Fruit fly (Drosophila melanogaster) S2 (cell line): ENCODE results near the gene CG15820.

Experiments
- CG8478 ChIP-seq: fragments of >200 bp; optimal IDR thresholded peaks from 2 replicates; lab custom pipeline; 2018
- CTCF ChIP-seq, 2 experiments: fragments of >200 bp; optimal IDR thresholded peaks; 2 replicates each; lab custom pipeline; 2018

Gene CG15820

DNA sequence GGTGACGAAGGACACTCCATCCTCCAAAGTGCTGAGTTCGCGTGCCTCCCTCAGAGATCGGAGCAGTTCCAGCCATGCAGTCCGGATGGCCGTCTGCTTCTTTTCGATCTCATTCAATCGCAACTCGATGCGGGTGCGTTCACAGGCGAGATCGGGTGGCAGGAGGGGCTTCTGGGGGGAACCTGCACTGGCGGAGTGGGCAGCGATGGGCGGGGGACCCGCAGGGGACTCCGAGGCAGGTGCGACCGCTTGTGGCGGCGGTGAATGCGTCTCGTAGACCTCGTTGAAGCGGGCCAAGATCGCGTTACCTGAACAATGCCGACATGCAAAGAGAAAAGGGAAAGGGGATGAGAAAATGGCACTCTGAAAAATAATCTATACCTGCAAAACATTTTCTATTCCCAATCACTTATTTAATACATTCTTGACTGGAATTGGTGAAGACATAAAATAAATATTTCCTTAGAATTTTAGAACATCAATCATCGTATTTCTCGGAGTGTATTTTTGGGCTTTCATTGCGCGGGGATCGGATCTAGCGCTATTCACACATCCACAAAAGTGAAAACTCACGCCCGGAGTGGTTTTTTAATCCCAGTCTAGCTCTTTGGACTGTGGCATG lies 15.3 kb downstream of the CG15820 start:
- TF ChIP-seq CTCF (optimal IDR thresholded peaks at IDR 0.05; lab: Kevin White, UChicago) (no peak), CG8478 (lab: Kevin White, UChicago) (no peak)

DNA sequence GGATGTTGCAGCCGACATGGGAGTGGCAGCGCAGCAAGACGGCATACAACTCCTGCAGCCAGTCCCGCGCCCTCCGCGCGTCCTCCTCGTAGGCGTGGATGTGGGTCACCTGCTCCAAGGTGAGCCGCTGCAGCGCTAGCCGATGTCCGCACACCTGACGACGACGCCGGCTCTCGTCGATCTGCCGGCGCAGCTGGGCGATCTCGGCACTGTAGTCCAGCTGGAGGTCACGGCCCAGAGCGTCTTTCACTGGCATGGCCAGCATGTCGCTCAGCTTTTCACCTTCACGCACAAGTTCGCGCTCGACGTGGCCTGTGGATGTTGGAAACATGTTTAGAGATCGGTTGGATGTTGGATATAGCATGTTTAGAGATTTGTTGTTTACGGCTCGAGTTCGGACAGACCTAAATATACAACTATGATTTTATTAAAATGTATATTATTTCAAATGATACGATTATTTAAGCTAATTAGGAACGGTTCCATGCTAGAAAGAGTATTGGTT lies 16.7 kb downstream of the CG15820 start:
- TF ChIP-seq CG8478 (lab: Kevin White, UChicago) (no peak), CTCF (optimal IDR thresholded peaks at IDR 0.05; lab: Kevin White, UChicago) (no peak)

DNA sequence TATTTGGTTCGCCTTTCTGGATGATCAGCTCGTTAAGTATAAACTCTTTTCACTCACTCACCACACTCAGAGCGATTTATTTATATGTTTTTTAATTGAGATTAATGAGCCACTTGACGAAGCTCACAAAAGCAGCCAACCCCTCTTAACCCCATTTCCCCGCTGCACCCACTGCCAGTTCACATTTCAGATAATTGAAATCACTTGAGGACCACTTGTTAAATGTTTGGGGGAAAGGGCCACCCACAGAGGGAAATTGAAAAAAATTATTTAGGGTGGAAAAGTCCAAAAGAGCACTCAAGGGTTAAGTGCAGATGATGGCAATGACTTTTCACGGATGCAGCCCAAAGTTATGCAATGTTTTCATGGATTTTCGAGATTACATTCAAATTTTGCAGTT lies 21.4 kb downstream of the CG15820 start:
- TF ChIP-seq CG8478 (lab: Kevin White, UChicago), result no peak
- TF ChIP-seq CTCF (optimal IDR thresholded peaks at IDR 0.05; lab: Kevin White, UChicago), result no peak

DNA sequence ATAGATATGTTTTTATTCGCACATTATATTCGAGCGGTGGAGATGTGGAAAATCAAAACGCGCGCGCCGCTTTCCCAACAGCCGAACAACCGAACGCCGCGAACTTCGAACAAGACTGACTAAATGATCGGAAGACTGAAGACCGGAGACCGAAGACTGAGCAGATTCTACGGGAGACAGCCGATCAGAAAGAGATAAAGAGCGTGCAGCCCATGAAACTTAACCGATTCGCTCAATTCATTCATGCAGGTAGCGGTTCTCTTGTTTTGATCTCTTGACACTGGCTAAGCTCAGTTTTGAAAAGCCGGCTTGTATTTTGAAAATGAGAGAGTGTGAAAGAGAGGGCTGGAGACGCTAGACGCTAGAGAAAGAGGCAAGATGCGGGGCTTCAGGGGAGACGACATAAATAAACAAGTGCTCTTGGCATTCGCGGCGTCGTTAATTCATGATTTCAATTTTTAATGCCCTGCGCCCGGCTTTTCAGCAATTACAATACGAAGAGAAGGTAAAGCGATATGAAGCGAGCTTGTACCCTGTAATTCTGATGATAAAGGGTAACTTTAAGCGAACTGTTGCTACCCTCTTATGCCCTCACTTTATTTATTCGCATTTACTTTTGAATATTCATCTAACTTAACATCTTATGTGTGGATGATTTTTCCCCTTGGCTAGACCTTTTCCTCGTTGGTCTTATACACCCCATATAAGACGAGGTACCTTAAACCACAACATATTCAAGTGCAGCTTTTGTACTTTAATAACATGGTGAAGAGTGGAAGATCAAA lies 22.4 kb downstream of the CG15820 start, which contains the start of gene zormin:
zormin (minus strand) TSS at position 113 of the 785 bp plus-strand sequence.
- TF ChIP-seq CG8478 (lab: Kevin White, UChicago) (no peak), CTCF (optimal IDR thresholded peaks at IDR 0.05; lab: Kevin White, UChicago) (no peak)

DNA sequence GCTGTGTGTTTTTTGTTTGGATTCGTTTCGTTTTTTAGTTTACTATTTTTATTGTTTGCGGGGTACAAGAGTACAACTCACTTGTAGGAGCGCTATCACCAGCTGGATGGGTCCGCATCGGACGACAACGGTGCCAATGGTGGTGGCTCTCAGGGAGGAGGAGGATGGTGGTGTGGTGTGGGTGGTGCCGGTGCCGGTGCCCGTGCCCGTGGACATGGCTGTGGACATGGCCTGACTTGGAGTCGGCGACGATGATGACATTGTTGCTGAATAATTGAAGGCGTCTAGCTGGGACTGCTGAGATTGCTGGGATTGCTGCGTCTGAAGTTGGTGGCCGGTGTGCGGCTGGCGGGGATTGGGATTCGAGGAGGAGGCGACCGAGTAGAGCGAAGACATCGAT lies 24.5 kb downstream of the CG15820 start:
- no peak for TF ChIP-seq CTCF (optimal IDR thresholded peaks at IDR 0.05; lab: Kevin White, UChicago)
- TF ChIP-seq CG8478 (lab: Kevin White, UChicago), result no peak

DNA sequence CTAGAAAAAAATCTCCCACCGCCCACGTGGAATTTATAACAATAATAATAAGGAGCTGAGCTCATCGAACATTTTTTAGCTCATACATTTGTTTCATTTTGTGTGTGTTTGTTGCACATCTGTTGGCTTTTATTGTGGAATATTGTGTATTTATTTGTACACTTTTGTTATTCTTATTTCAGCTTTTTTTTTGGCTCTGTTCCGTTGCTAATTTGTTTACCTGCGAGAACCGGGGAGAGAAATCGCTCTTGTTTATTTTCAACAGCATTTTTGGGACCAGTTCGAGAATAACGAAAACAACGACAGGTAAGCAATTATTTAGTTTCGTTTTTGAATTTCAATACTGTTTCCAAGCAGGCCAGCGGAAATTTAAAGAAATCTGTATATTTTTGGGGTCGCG lies 26.4 kb downstream of the CG15820 start:
- TF ChIP-seq CG8478 (lab: Kevin White, UChicago), result no peak
- no peak for TF ChIP-seq CTCF (optimal IDR thresholded peaks at IDR 0.05; lab: Kevin White, UChicago)

DNA sequence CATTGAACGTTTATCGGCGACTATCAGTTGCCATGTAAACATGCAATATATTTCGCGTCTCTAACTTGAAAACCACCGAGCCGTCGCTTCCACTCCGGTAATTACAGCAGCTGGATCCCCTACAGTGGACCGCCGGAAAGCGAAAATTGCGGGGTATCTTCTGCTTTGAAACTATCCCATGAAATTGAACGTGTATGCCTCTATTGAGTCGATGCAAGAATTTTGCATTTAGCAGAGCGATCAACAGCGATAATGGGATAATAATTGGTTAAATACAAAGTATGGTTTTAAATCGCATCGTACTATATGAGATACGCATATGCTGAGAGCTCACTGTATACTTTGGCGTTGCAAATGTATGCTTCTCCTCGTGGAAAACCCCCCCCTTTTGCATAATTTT lies 29.1 kb downstream of the CG15820 start:
- TF ChIP-seq CTCF (optimal IDR thresholded peaks at IDR 0.05; lab: Kevin White, UChicago) (no peak), CG8478 (lab: Kevin White, UChicago) (no peak)

DNA sequence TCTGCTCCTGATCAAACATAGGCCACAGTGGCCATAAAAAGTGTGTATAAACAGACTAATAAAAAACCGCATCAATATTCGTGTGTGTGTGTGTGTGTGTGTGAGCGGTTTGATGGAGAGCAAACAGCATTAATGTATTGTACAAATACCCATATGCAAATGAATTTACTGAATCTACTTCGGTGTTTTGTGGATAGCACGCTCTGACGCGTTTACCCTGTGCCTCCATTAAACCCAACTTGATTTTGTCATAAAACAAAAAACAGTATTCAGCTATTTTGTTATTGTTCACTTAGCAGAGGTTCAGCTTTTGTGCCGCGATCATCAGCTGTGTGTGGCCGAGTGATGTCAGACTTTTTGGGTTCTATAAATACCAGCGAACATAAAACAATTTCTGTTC lies 29.8 kb downstream of the CG15820 start:
- no peak for TF ChIP-seq CTCF (optimal IDR thresholded peaks at IDR 0.05; lab: Kevin White, UChicago)
- TF ChIP-seq CG8478 (lab: Kevin White, UChicago), result no peak

DNA sequence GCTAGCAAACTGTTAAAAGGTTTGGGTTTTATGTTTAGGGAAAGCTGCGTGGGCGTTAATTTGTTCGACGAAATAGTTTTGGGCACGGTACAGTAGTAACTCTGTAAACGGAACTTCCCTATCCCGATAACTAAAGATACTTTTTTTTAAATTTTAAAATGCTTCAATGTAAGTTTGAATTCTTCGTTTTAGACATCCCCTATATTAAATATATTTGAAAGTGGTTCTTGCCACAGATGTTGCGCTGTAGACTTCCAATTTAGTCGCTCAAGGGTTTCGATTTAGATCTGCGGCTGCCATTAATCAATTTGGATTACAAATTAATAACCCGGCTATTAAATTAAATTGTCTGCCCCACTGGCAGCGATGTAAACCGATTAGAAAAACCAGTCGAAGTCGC lies 31.7 kb downstream of the CG15820 start:
- no peak for TF ChIP-seq CTCF (optimal IDR thresholded peaks at IDR 0.05; lab: Kevin White, UChicago)
- TF ChIP-seq CG8478 (lab: Kevin White, UChicago), result no peak

- TF ChIP-seq CG8478 (lab: Kevin White, UChicago), result no peak
- no peak for TF ChIP-seq CTCF (optimal IDR thresholded peaks at IDR 0.05; lab: Kevin White, UChicago)
Observed at dm6 chr3L:2136419-2136818, 37.7 kb downstream of the CG15820 start.
